Fruit fly (Drosophila melanogaster): ENCODE data around the gene Ir85a.

Gene Ir85a

dm6 chr3R:8844955-8845354 is 50.5 kb downstream of the Ir85a start:
- TF ChIP-seq CTCF (optimal IDR thresholded peaks at IDR 0.05) (no peak), CG8478 (optimal IDR thresholded peaks at IDR 0.05) (no peak)

dm6 chr3R:8846154-8846648 is 51.7 kb downstream of the Ir85a start:
- TF ChIP-seq CG8478 (optimal IDR thresholded peaks at IDR 0.05): no peak
- TF ChIP-seq CTCF (optimal IDR thresholded peaks at IDR 0.05): no peak

All from S2 (cell line).